Worm (Caenorhabditis elegans): ENCODE results near the gene Y71H2AM.25.

DNA sequence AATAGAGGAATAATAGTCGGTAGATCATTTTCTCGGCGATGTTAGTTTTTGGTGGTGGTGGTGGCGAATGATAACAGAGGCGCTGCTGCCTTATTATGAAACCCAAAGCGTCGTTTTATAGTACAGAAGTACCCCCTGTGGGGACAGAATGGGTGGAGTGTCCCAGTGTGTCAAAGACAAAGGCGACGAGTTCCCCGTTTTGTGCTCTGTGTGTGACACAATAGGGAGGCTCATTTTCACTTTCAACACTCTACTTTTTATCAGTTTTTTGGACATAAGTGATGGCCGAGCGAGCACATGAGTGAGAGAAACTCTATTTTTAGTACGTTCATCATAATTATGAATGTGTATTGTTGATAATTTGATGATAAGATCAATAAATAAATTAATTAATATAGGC, 41.5 kb upstream of the Y71H2AM.25 start, which contains the start of gene pho-9:
- TF ChIP-seq sdc-2 (tag; optimal IDR thresholded peaks at IDR 0.05) (no peak), nfya-1 (tag; optimal IDR thresholded peaks at IDR 0.05) (no peak), hlh-30 (tag; optimal IDR thresholded peaks at IDR 0.05; ENCODE audit: insufficient read depth) (no peak), Y22D7AL.16 (tag; optimal IDR thresholded peaks at IDR 0.05) (no peak)

Data from whole organism, late embryonic.